Fruit fly (Drosophila melanogaster): ENCODE measurements around the gene abs.

abs gene

DNA sequence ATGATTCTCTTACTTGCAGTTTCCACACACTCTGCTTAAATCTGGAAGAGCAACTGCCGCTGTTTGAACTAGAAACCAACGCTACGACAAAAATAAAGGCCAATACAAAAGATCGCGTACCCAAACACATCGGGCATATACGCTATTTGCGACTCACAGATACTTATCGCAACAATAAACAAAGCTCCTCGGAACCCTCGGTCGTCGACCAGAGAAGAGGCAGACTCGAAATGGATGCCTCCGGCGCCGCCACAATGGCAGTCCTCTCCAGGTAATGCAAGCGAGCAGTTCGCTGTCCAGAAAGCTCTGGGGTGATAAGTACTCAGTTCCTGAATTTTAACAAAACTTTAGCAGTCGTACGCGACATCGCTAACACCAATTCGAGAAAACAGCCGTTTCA, 3.7 kb downstream of the abs start (continued):
- TF ChIP-seq ss (GFP tag; optimal IDR thresholded peaks at IDR 0.05), result peak in 1 of 2 experiments; percentile 33
- TF ChIP-seq CG11762 (GFP tag; optimal IDR thresholded peaks at IDR 0.05; ENCODE audit: insufficient read depth), result no peak
- no peak for TF ChIP-seq pdm3 (GFP tag; optimal IDR thresholded peaks at IDR 0.05)
- peak; percentile 25 for TF ChIP-seq esn (GFP tag; optimal IDR thresholded peaks at IDR 0.05)
- no peak for TF ChIP-seq dac (GFP tag; optimal IDR thresholded peaks at IDR 0.05)
- peak; percentile 45 for TF ChIP-seq Lpt (GFP tag; optimal IDR thresholded peaks at IDR 0.05)
- no peak for TF ChIP-seq Met (GFP tag; optimal IDR thresholded peaks at IDR 0.05)
- no peak for TF ChIP-seq vri (GFP tag; optimal IDR thresholded peaks at IDR 0.05)
- peak; percentile 86 for TF ChIP-seq svp (GFP tag)
- TF ChIP-seq CG34406 (GFP tag; optimal IDR thresholded peaks at IDR 0.05), result no peak
- TF ChIP-seq salr (GFP tag; optimal IDR thresholded peaks at IDR 0.05), result no peak

DNA sequence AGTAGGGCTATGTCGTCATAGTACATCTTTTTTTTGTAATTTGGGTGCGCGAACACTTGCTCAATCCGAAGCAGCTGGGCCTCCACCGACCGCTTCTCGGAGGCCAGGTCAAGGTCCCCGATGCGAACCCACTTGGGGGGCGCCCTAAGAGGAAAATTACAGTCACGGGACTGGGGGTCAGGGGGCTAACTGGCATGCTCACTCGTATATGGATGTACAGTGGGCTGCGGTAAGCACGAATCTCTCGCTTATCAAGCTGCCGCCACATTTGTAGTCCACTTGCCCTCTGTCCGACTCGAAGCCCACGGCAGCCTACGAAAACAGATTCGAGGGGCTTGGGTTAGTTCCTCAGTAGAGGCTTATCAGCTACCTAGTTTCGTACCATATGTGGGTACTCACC, 8.9 kb downstream of the abs start:
- TF ChIP-seq CG6854 (GFP tag; optimal IDR thresholded peaks at IDR 0.05) (no peak), svp (GFP tag) (peak; percentile 95), CG10669 (GFP tag; optimal IDR thresholded peaks at IDR 0.05) (no peak), Eip78C (GFP tag) (peak; percentile 24)

DNA sequence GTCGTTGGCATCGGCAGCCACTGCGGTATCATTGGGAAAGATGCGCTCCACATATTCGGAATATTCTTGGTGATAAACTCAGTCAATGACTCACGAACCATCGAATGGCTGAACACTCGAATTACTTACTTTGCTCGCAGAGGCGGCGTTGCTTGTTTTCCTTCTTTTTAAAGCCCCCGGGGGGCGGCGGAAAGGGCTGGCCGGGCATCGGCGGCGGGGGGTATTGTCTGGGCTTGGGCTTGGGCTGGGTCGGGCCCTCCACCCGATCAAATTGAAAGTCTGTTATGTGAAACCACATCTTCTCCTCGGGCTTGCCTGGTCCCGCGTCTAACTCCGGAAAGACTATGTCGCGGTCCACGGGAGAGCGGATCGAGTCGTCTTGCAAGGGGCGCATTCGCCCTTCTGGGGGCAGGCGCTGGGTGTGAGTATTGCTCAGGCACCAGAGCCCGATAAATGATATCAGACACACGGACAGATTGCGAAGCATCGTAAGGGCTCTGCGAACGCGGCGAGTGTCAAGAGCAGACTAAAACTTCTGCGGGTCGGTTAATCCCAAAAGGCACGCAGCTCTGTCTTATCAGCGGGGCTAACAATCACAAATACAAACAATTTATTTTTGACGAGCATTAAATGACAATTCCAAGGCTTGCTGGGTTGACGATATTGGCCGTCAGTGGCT, 9.5 kb downstream of the abs start, which contains the start of gene CG14642:
Gene CG14642 (minus strand): TSS at position 509 of the 679 bp plus-strand sequence.
- no peak for TF ChIP-seq CG9139 (GFP tag; optimal IDR thresholded peaks at IDR 0.05)
- TF ChIP-seq CG1621 (tag; optimal IDR thresholded peaks at IDR 0.05), result peak; percentile 7
- TF ChIP-seq CG6163 (GFP tag; IDR thresholded peaks at IDR 0.05), result no peak
- no peak for TF ChIP-seq CG10631 (GFP tag; optimal IDR thresholded peaks at IDR 0.05)
- peak; percentile 89 for TF ChIP-seq svp (GFP tag)

- TF ChIP-seq Eip75B (GFP tag; optimal IDR thresholded peaks at IDR 0.05) (peak; percentile 3), Sox102F (GFP tag; optimal IDR thresholded peaks at IDR 0.05) (peak; percentile 28), CG6792 (GFP tag; optimal IDR thresholded peaks at IDR 0.05) (peak; percentile 35), CG9139 (GFP tag; optimal IDR thresholded peaks at IDR 0.05) (no peak), Smox (GFP tag; optimal IDR thresholded peaks at IDR 0.05) (peak; percentile 39), CG8319 (GFP tag; optimal IDR thresholded peaks at IDR 0.05) (peak; percentile 25), pdm3 (GFP tag; optimal IDR thresholded peaks at IDR 0.05) (peak; percentile 54), CG7368 (GFP tag; optimal IDR thresholded peaks at IDR 0.05) (no peak), topi (GFP tag; optimal IDR thresholded peaks at IDR 0.05) (peak; percentile 58), Ets21C (GFP tag; optimal IDR thresholded peaks at IDR 0.05) (peak; percentile 14), CG3919 (GFP tag; optimal IDR thresholded peaks at IDR 0.05) (peak; percentile 11), OdsH (GFP tag; optimal IDR thresholded peaks at IDR 0.05) (peak; percentile 42), Sox15 (GFP tag; optimal IDR thresholded peaks at IDR 0.05) (no peak), CG11902 (GFP tag; optimal IDR thresholded peaks at IDR 0.05) (peak; percentile 9), acj6 (GFP tag; optimal IDR thresholded peaks at IDR 0.05) (peak; percentile 19), dac (GFP tag; optimal IDR thresholded peaks at IDR 0.05) (no peak), Eip78C (GFP tag) (peak; percentile 84), fd59A (GFP tag; optimal IDR thresholded peaks at IDR 0.05) (no peak), CG6854 (GFP tag; optimal IDR thresholded peaks at IDR 0.05) (no peak), CG6808 (GFP tag; optimal IDR thresholded peaks at IDR 0.05) (no peak), esn (GFP tag; optimal IDR thresholded peaks at IDR 0.05) (peak; percentile 65), achi (GFP tag; optimal IDR thresholded peaks at IDR 0.05) (peak; percentile 15), Ets96B (tag; optimal IDR thresholded peaks at IDR 0.05) (no peak), Blimp-1 (GFP tag; optimal IDR thresholded peaks at IDR 0.05) (no peak), CG6276 (GFP tag; optimal IDR thresholded peaks at IDR 0.05) (no peak), ss (GFP tag; optimal IDR thresholded peaks at IDR 0.05) (no peak), CG8632 (GFP tag; optimal IDR thresholded peaks at IDR 0.05) (peak; percentile 13), lz (GFP tag; optimal IDR thresholded peaks at IDR 0.05) (peak; percentile 38), Hr38 (GFP tag; optimal IDR thresholded peaks at IDR 0.05) (no peak), Sox14 (GFP tag; optimal IDR thresholded peaks at IDR 0.05) (no peak), CG15336 (GFP tag; IDR thresholded peaks at IDR 0.05) (no peak), CG31627 (GFP tag; optimal IDR thresholded peaks at IDR 0.05) (peak; percentile 20)
These were observed 10.5 kb downstream of the abs start, which contains the start of gene CG34305 for dm6 chr3R:4243096-4243940. CG34305 (minus strand) TSS chr3R:4243146.
